Worm (Caenorhabditis elegans) whole organism, dauer: ENCODE data around the gene cpsf-2.

ENCODE experiments used
- unc-62 ChIP-seq: sonication (generic microtip); optimal IDR thresholded peaks from 2 replicates; lab custom pipeline; 2017; ENCODE audit warnings: missing biosample characterization, missing genetic modification reagents, missing genetic modification characterization

cpsf-2 gene

ce11 chrV:7178843-7179242 lies at the start of gene cpsf-2:
TSS of gene cpsf-2 (plus strand) at chrV:7179172.
- TF ChIP-seq unc-62 (GFP tag; lab: Kevin White, UChicago), result no peak

- no peak for TF ChIP-seq unc-62 (GFP tag; lab: Kevin White, UChicago)
These were observed 49.5 kb upstream of the cpsf-2 start, which contains the start of gene T01C4.8 for ce11 chrV:7129460-7129859. TSS of gene T01C4.8 (minus strand) at chrV:7129560.

ce11 chrV:7130974-7131373 lies 48.0 kb upstream of the cpsf-2 start, which contains the start of gene srx-36:
TSS of gene srx-36 (minus strand) at chrV:7131074.
- TF ChIP-seq unc-62 (GFP tag; lab: Kevin White, UChicago), result no peak

ce11 chrV:7132248-7132647 lies 46.7 kb upstream of the cpsf-2 start, which contains the start of gene sre-10:
TSS of gene sre-10 (plus strand) at chrV:7132548.
- TF ChIP-seq unc-62 (GFP tag; lab: Kevin White, UChicago), result no peak

- no peak for TF ChIP-seq unc-62 (GFP tag; lab: Kevin White, UChicago)
These were observed 45.0 kb upstream of the cpsf-2 start, which contains the start of gene F10D2.16 for ce11 chrV:7133963-7134362. TSS of gene F10D2.16 (plus strand) at chrV:7134263.

- no peak for TF ChIP-seq unc-62 (GFP tag; lab: Kevin White, UChicago)
These were observed 42.1 kb upstream of the cpsf-2 start for ce11 chrV:7136859-7137258.

ce11 chrV:7138320-7138719 lies 40.7 kb upstream of the cpsf-2 start, which contains the start of gene str-112:
TSS of gene str-112 (minus strand) at chrV:7138420.
- no peak for TF ChIP-seq unc-62 (GFP tag; lab: Kevin White, UChicago)

ce11 chrV:7140368-7140767 lies 38.6 kb upstream of the cpsf-2 start:
- TF ChIP-seq unc-62 (GFP tag; lab: Kevin White, UChicago), result no peak

- no peak for TF ChIP-seq unc-62 (GFP tag; lab: Kevin White, UChicago)
These were observed 37.1 kb upstream of the cpsf-2 start, which contains the start of gene ugt-40 for ce11 chrV:7141864-7142263. TSS of gene ugt-40 (minus strand) at chrV:7141964.

- TF ChIP-seq unc-62 (GFP tag; lab: Kevin White, UChicago), result no peak
These were observed 36.3 kb upstream of the cpsf-2 start for ce11 chrV:7142661-7143060.

ce11 chrV:7145250-7145850 lies 33.6 kb upstream of the cpsf-2 start, which contains the start of gene ugt-37:
TSS of gene ugt-37 (minus strand) at chrV:7145318.
- no peak for TF ChIP-seq unc-62 (GFP tag; lab: Kevin White, UChicago)

- no peak for TF ChIP-seq unc-62 (GFP tag; lab: Kevin White, UChicago)
These were observed 31.6 kb upstream of the cpsf-2 start, which contains the start of gene ugt-38 for ce11 chrV:7147370-7147769. TSS of gene ugt-38 (minus strand) at chrV:7147470.

ce11 chrV:7150570-7150969 lies 28.4 kb upstream of the cpsf-2 start, which contains the start of gene F10D2.8:
TSS of gene F10D2.8 (minus strand) at chrV:7150714.
- no peak for TF ChIP-seq unc-62 (GFP tag; lab: Kevin White, UChicago)

ce11 chrV:7153046-7153445 lies 25.9 kb upstream of the cpsf-2 start, which contains the start of gene fat-7:
TSS of gene fat-7 (minus strand) at chrV:7153146.
- no peak for TF ChIP-seq unc-62 (GFP tag; lab: Kevin White, UChicago)

- no peak for TF ChIP-seq unc-62 (GFP tag; lab: Kevin White, UChicago)
These were observed 22.9 kb upstream of the cpsf-2 start, which contains the start of gene F10D2.10 for ce11 chrV:7156079-7156478. TSS of gene F10D2.10 (minus strand) at chrV:7156179.

- no peak for TF ChIP-seq unc-62 (GFP tag; lab: Kevin White, UChicago)
These were observed 21.9 kb upstream of the cpsf-2 start, which contains the start of gene ugt-39 for ce11 chrV:7157089-7157488. TSS of gene ugt-39 (plus strand) at chrV:7157142.

- no peak for TF ChIP-seq unc-62 (GFP tag; lab: Kevin White, UChicago)
These were observed 19.6 kb upstream of the cpsf-2 start, which contains the start of gene str-204 for ce11 chrV:7159391-7159790. TSS of gene str-204 (plus strand) at chrV:7159691.
